Worm (Caenorhabditis elegans): Measurements from ENCODE around the gene sqv-3.

The sqv-3 gene

ce11 chrIII:9752852-9753251 is 27.3 kb downstream of the sqv-3 start, which contains the start of gene ech-6:
Gene ech-6, minus strand, starts transcription at chrIII:9752883.
- TF ChIP-seq nhr-71 (tag; optimal IDR thresholded peaks at IDR 0.05) (peak; percentile 87), nhr-85 (tag) (peak; percentile 42), efl-1 (optimal IDR thresholded peaks at IDR 0.05) (peak; percentile 31), efl-1 (GFP tag; optimal IDR thresholded peaks at IDR 0.05 in 1 of 2) (no peak), snu-23 (GFP tag; optimal IDR thresholded peaks at IDR 0.05) (peak; percentile 72), nhr-84 (tag; optimal IDR thresholded peaks at IDR 0.05) (no peak), unc-62 (GFP tag; optimal IDR thresholded peaks at IDR 0.05) (no peak), xbp-1 (tag; optimal IDR thresholded peaks at IDR 0.05) (peak; percentile 2), lin-35 (GFP tag; optimal IDR thresholded peaks at IDR 0.05) (peak in 1 of 2 experiments; percentile 35), unc-98 (GFP tag; IDR thresholded peaks at IDR 0.05) (no peak), lsy-2 (tag; optimal IDR thresholded peaks at IDR 0.05) (peak; percentile 31 to 39), elt-2 (tag; optimal IDR thresholded peaks at IDR 0.05) (peak; percentile 2), nhr-90 (tag; optimal IDR thresholded peaks at IDR 0.05; ENCODE audit: poor library complexity) (peak; percentile 44), nhr-20 (tag; optimal IDR thresholded peaks at IDR 0.05) (peak; percentile 64)

ce11 chrIII:9751074-9751473 is 29.1 kb downstream of the sqv-3 start, which contains the start of gene T05G5.5:
Gene T05G5.5, minus strand, starts transcription at chrIII:9751432.
- TF ChIP-seq nhr-71 (tag; optimal IDR thresholded peaks at IDR 0.05), result peak; percentile 40
- no peak for TF ChIP-seq C16A3.4 (tag; optimal IDR thresholded peaks at IDR 0.05)
- peak; percentile 23 for TF ChIP-seq hlh-4 (tag; optimal IDR thresholded peaks at IDR 0.05)
- TF ChIP-seq tlp-1 (tag; optimal IDR thresholded peaks at IDR 0.05), result no peak
- no peak for TF ChIP-seq efl-1 (optimal IDR thresholded peaks at IDR 0.05)
- TF ChIP-seq efl-1 (GFP tag; optimal IDR thresholded peaks at IDR 0.05 in 1 of 2), result peak in 1 of 2 experiments; percentile 56
- no peak for TF ChIP-seq elt-3 (tag; optimal IDR thresholded peaks at IDR 0.05)
- no peak for TF ChIP-seq sptf-1 (tag; optimal IDR thresholded peaks at IDR 0.05)

ce11 chrIII:9748694-9749093 is 31.5 kb downstream of the sqv-3 start, which contains the start of gene T05G5.4:
Gene T05G5.4, plus strand, starts transcription at chrIII:9748934.
- TF ChIP-seq ceh-8 (GFP tag; optimal IDR thresholded peaks at IDR 0.05) (no peak), jun-1 (tag; optimal IDR thresholded peaks at IDR 0.05) (no peak), blmp-1 (tag; optimal IDR thresholded peaks at IDR 0.05) (no peak)

ce11 chrIII:9747133-9747532 is 33.0 kb downstream of the sqv-3 start, which contains the start of the genes iff-1 and cdk-1:
Gene iff-1, minus strand, starts transcription at chrIII:9747193.
Gene cdk-1, plus strand, starts transcription at chrIII:9747472.
- TF ChIP-seq zag-1 (tag; optimal IDR thresholded peaks at IDR 0.05), result no peak
- peak; percentile 40 for TF ChIP-seq snu-23 (GFP tag; optimal IDR thresholded peaks at IDR 0.05)
- no peak for TF ChIP-seq nhr-20 (tag; optimal IDR thresholded peaks at IDR 0.05)
- peak; percentile 24 for TF ChIP-seq nhr-71 (tag; optimal IDR thresholded peaks at IDR 0.05)
- TF ChIP-seq lin-15B (tag; optimal IDR thresholded peaks at IDR 0.05), result peak; percentile 30
- no peak for TF ChIP-seq fkh-10 (GFP tag; optimal IDR thresholded peaks at IDR 0.05)
- no peak for TF ChIP-seq ceh-90 (tag; optimal IDR thresholded peaks at IDR 0.05)
- peak; percentile 41 for TF ChIP-seq blmp-1 (tag; optimal IDR thresholded peaks at IDR 0.05)
- peak; percentile 2 for TF ChIP-seq swsn-7 (tag; optimal IDR thresholded peaks at IDR 0.05)
- peak; percentile 7 for TF ChIP-seq nhr-47 (tag; optimal IDR thresholded peaks at IDR 0.05)
- TF ChIP-seq C16A3.4 (tag; optimal IDR thresholded peaks at IDR 0.05), result peak; percentile 43
- TF ChIP-seq nhr-84 (tag; optimal IDR thresholded peaks at IDR 0.05), result no peak
- TF ChIP-seq rnt-1 (tag; optimal IDR thresholded peaks at IDR 0.05), result peak; percentile 43
- no peak for TF ChIP-seq nhr-76 (tag; optimal IDR thresholded peaks at IDR 0.05)
- TF ChIP-seq dpl-1 (GFP tag; optimal IDR thresholded peaks at IDR 0.05), result peak; percentile 79 to 90 (median 86)
- no peak for TF ChIP-seq lin-14 (GFP tag; optimal IDR thresholded peaks at IDR 0.05)
- no peak for TF ChIP-seq efl-3 (GFP tag; optimal IDR thresholded peaks at IDR 0.05)
- TF ChIP-seq lsy-2 (tag; optimal IDR thresholded peaks at IDR 0.05), result peak; percentile 57 to 82
- TF ChIP-seq ceh-82 (tag; optimal IDR thresholded peaks at IDR 0.05), result peak in 1 of 3 experiments; percentile 47
- no peak for TF ChIP-seq ztf-4 (tag; optimal IDR thresholded peaks at IDR 0.05)
- TF ChIP-seq nhr-12 (tag; optimal IDR thresholded peaks at IDR 0.05), result no peak
- peak; percentile 8 for TF ChIP-seq xbp-1 (tag; optimal IDR thresholded peaks at IDR 0.05)
- peak; percentile 87 to 95 for TF ChIP-seq efl-1 (optimal IDR thresholded peaks at IDR 0.05)
- TF ChIP-seq efl-1 (GFP tag; optimal IDR thresholded peaks at IDR 0.05 in 1 of 2), result peak; percentile 89 to 98
- TF ChIP-seq tbx-2 (tag; optimal IDR thresholded peaks at IDR 0.05), result peak; percentile 0
- no peak for TF ChIP-seq pqm-1 (tag; optimal IDR thresholded peaks at IDR 0.05)
- peak; percentile 82 to 94 for TF ChIP-seq lin-35 (GFP tag; optimal IDR thresholded peaks at IDR 0.05)
- TF ChIP-seq nhr-85 (tag), result peak; percentile 56
- TF ChIP-seq skn-1 (tag; optimal IDR thresholded peaks at IDR 0.05), result peak; percentile 83

Data from whole organism, L1 larva.